Fruit fly (Drosophila melanogaster) whole organism, adult: ENCODE data around the gene GILT2.

Experiments used
- CG12768 ChIP-seq: fragments of 200-800 bp; sonication (Bioruptor generic); optimal IDR thresholded peaks from 2 replicates; lab custom pipeline; 2017; ENCODE audit warnings: missing biosample characterization, missing genetic modification characterization, mild to moderate bottlenecking, moderate library complexity, missing genetic modification reagents
- CG14711 ChIP-seq: fragments of 200-800 bp; sonication (Bioruptor generic); optimal IDR thresholded peaks from 2 replicates; lab custom pipeline; 2018; ENCODE audit warnings: missing biosample characterization, mild to moderate bottlenecking, missing genetic modification characterization, moderate library complexity
- Clk ChIP-seq: fragments of 200-800 bp; sonication (Bioruptor generic); optimal IDR thresholded peaks from 2 replicates; lab custom pipeline; 2017; ENCODE audit warnings: missing biosample characterization, missing genetic modification characterization
- Hr96 ChIP-seq: fragments of 200-800 bp; sonication (Bioruptor generic); optimal IDR thresholded peaks from 2 replicates; lab custom pipeline; 2016; ENCODE audit warnings: missing biosample characterization, missing genetic modification characterization
- Mnt ChIP-seq: fragments of 200-800 bp; sonication (Bioruptor generic); optimal IDR thresholded peaks from 2 replicates; lab custom pipeline; 2016; ENCODE audit warnings: missing biosample characterization, mild to moderate bottlenecking, missing genetic modification characterization
- ovo ChIP-seq: fragments of 200-800 bp; sonication (Bioruptor generic); optimal IDR thresholded peaks from 2 replicates; lab custom pipeline; 2016; ENCODE audit warnings: missing biosample characterization, missing genetic modification characterization

dm6 chr3R:23652525-23653108, 26.1 kb upstream of the GILT2 start:
- TF ChIP-seq Mnt (GFP tag; lab: Kevin White, UChicago): peak; percentile 51
- TF ChIP-seq CG14711 (tag; lab: Kevin White, UChicago): peak; percentile 64
- peak; percentile 74 for TF ChIP-seq Clk
- TF ChIP-seq Hr96: peak; percentile 39
- TF ChIP-seq CG12768: peak; percentile 67
- peak; percentile 71 for TF ChIP-seq ovo (GFP tag; lab: Kevin White, UChicago)
